Worm (Caenorhabditis elegans) whole organism, young adult: ENCODE results near the gene ndub-8.

ENCODE experiments used
- F52B5.7 ChIP-seq: sonication (generic microtip); optimal IDR thresholded peaks from 2 replicates; lab custom pipeline; 2016; ENCODE audit warnings: mild to moderate bottlenecking, missing genetic modification characterization, missing compliant biosample characterization
- attf-5 ChIP-seq: fragments of 200-800 bp; sonication (Bioruptor generic); optimal IDR thresholded peaks from 2 replicates; lab custom pipeline; 2018; ENCODE audit warnings: mild to moderate bottlenecking, missing genetic modification characterization, missing compliant biosample characterization
- nfya-2 ChIP-seq: fragments of 200-800 bp; sonication (Bioruptor generic); IDR thresholded peaks from 2 replicates; pipeline ENCODE4 v1.3.6; 2022; ENCODE audit warnings: missing genetic modification reagents, missing genetic modification characterization, missing compliant biosample characterization
- sptf-2 ChIP-seq: fragments of 200-800 bp; sonication (Bioruptor generic); optimal IDR thresholded peaks from 2 replicates; lab custom pipeline; 2018; ENCODE audit warnings: mild to moderate bottlenecking, missing genetic modification characterization, missing compliant biosample characterization
- unc-62 ChIP-seq: fragments of 150-350 bp; optimal IDR thresholded peaks from 2 replicates; lab custom pipeline; 2014; ENCODE audit warnings: missing biosample characterization, missing genetic modification reagents, missing genetic modification characterization

- no peak for TF ChIP-seq unc-62 (GFP tag; lab: Kevin White, UChicago)
- no peak for TF ChIP-seq F52B5.7
- TF ChIP-seq attf-5 (GFP tag; lab: Kevin White, UChicago) = peak; percentile 73
- no peak for TF ChIP-seq nfya-2 (GFP tag; lab: Robert Waterston, UW)
- no peak for TF ChIP-seq sptf-2 (GFP tag; lab: Kevin White, UChicago)
Measured at ce11 chrII:13888278-13888677, 15.6 kb downstream of the ndub-8 start, which contains the start of gene mcd-1.
